Fruit fly (Drosophila melanogaster) Kc167 (cell line): ENCODE measurements around the gene CG13049.

Experiments used
- Myc ChIP-seq: fragments of >200 bp; optimal IDR thresholded peaks from 2 replicates; lab custom pipeline; 2017; ENCODE audit warnings: missing external identifiers
- Sin3A ChIP-seq: fragments of >200 bp; optimal IDR thresholded peaks from 2 replicates; lab custom pipeline; 2018; ENCODE audit warnings: missing external identifiers
- h ChIP-seq: fragments of >200 bp; optimal IDR thresholded peaks from 3 replicates; lab custom pipeline; 2018; ENCODE audit warnings: missing external identifiers
- insv ChIP-seq: fragments of >200 bp; optimal IDR thresholded peaks from 3 replicates; lab custom pipeline; 2018; ENCODE audit warnings: missing external identifiers
- psq ChIP-seq: fragments of >200 bp; optimal IDR thresholded peaks from 2 replicates; lab custom pipeline; 2017; ENCODE audit warnings: missing external identifiers
- ttk ChIP-seq: sonication (Bioruptor generic); optimal IDR thresholded peaks from 2 replicates; lab custom pipeline; 2017; ENCODE audit warnings: missing external identifiers

CG13049 gene

DNA sequence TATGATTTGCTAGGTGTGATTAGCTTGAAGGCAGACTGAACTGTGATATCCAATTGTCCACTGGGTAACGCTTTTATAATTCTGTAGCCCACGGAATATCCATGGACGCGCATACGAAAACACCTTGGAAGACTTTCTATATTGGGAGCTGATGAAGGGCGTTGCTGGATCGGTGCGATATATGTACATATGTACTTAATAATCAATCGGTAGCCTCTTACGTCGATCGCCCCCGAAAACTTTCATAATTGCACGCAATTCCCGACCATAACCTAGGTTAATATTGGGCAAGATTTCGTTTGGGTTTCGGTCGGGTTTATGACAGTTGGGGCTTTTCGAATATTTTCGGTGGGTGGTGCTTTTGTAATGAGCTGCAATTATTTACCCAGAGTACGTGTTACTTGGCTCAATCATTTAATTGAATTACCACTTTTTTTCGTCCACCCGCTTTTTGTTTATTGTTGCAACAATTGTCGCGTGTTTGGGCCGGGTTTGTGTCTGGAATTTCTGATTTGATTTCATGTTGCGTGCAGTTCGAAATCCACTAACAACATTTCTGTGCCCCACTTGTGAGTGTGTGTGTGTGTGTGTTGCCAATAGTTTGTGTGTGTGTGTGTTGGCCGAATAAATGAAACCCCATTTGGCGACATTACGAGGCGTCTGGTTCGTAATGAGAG lies at the start of gene CG13049:
Gene CG13049 (minus strand): TSS at position 51 of the 677 bp plus-strand sequence.
- no peak for TF ChIP-seq h (lab: Kevin White, UChicago)
- no peak for TF ChIP-seq ttk (lab: Kevin White, UChicago)
- TF ChIP-seq Sin3A (lab: Kevin White, UChicago): no peak
- no peak for TF ChIP-seq Myc (lab: Kevin White, UChicago)
- TF ChIP-seq insv (lab: Kevin White, UChicago): no peak
- no peak for TF ChIP-seq psq (lab: Kevin White, UChicago)

DNA sequence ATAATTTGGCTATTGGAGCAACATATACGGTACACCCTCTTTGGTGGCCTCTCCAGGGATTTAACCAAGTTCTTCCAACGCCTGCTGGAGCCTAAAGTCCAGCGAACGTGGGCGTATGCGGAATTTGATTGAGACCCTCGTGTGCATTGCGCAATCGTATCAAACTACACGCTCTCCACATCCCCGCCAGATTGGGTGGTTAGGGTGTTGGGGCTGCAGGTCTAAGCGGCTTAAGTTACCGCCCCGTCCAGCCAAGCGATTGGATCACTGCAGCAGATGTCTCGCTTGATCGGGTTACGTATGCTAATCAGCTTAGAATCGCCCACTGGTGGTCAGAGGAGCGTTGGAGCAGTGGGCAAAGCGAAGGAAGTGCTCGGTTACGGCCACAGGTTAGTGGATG lies 49.0 kb upstream of the CG13049 start, which contains the start of gene CG33060:
Gene CG33060 (plus strand): TSS at position 301 of the 400 bp plus-strand sequence.
- TF ChIP-seq psq (lab: Kevin White, UChicago): no peak
- no peak for TF ChIP-seq insv (lab: Kevin White, UChicago)
- no peak for TF ChIP-seq h (lab: Kevin White, UChicago)
- no peak for TF ChIP-seq Myc (lab: Kevin White, UChicago)
- TF ChIP-seq Sin3A (lab: Kevin White, UChicago): no peak

DNA sequence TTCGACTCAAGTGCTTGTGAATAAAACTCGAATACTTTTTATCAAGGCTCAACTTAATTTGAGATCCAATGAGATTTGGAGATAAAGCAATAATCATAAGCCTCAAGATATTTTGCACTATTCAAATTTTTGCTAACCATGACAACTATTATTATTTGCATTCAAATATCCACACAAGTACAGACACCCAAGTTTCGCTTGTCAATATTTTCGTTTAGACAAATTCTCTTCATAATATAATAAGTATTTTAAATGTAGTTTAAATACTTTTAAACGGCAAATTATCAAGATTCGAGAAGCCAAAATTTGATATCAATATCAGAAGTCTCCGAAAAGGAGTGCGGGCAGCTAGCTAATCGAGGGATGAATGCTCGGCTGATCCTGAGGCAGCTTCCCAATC lies 47.8 kb upstream of the CG13049 start, which contains the start of gene CG33061:
Gene CG33061 (plus strand): TSS at position 301 of the 400 bp plus-strand sequence.
- TF ChIP-seq Myc (lab: Kevin White, UChicago): no peak
- TF ChIP-seq Sin3A (lab: Kevin White, UChicago): no peak
- no peak for TF ChIP-seq psq (lab: Kevin White, UChicago)
- no peak for TF ChIP-seq ttk (lab: Kevin White, UChicago)
- TF ChIP-seq h (lab: Kevin White, UChicago): no peak
- no peak for TF ChIP-seq insv (lab: Kevin White, UChicago)

DNA sequence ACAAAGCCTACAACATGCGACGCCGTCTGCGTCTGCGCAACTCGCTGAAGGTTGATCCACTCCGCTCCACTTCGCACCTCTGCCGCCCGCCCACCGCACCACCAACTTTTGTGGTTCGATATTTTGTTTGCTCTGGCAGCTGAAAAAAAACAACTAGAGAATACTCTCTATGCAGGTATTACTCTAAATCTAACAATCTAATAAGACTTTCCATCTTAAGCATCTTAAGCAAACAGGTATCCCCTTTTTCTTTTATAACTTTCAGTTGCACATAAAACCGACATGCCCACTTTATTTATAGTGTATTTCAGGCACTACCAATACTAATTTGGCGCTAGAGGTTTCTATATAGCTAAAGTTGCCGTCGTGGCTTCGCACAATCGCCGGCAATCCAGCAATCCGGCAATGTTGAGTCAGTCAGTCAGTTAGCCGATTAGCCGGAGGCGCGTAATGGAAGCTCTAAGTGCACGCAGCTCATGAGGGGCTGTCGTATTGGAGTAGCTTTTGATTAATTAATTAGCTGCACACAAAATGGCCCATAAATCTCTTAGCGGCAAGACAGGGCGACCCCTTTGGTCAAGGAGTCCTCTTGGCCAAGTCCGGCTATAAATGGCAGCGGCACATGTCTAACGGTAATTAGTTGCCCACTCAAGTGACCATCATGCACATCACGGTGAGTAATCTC lies 46.6 kb upstream of the CG13049 start, which contains the start of gene CG13058:
Gene CG13058 (plus strand): TSS at position 635 of the 685 bp plus-strand sequence.
- TF ChIP-seq h (lab: Kevin White, UChicago): no peak
- no peak for TF ChIP-seq insv (lab: Kevin White, UChicago)
- TF ChIP-seq Sin3A (lab: Kevin White, UChicago): no peak
- no peak for TF ChIP-seq Myc (lab: Kevin White, UChicago)
- TF ChIP-seq ttk (lab: Kevin White, UChicago): no peak
- no peak for TF ChIP-seq psq (lab: Kevin White, UChicago)

DNA sequence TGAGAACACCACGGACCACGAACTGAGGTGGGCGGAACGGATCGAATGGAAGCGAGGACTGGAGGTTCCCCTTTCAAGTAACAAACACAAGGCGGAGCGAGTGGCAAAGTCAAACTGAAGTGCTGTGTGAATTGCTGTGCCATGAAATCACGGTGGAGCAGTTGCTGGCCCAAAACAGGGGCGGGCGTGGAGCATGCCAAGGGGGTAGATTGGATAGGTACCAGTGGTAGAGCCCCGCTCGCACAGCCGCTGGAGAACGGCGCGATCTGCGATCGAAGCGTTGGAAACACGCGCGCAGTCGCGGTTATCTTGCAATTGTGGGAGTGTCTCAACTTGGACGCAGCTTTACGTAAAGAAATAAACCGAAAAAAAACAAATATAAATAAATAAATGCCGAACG lies 46.0 kb upstream of the CG13049 start, which contains the start of gene CG13038:
Gene CG13038 (minus strand): TSS at position 118 of the 400 bp plus-strand sequence.
- TF ChIP-seq Sin3A (lab: Kevin White, UChicago) (no peak), insv (lab: Kevin White, UChicago) (no peak), psq (lab: Kevin White, UChicago) (no peak), h (lab: Kevin White, UChicago) (no peak), Myc (lab: Kevin White, UChicago) (no peak), ttk (lab: Kevin White, UChicago) (no peak)

DNA sequence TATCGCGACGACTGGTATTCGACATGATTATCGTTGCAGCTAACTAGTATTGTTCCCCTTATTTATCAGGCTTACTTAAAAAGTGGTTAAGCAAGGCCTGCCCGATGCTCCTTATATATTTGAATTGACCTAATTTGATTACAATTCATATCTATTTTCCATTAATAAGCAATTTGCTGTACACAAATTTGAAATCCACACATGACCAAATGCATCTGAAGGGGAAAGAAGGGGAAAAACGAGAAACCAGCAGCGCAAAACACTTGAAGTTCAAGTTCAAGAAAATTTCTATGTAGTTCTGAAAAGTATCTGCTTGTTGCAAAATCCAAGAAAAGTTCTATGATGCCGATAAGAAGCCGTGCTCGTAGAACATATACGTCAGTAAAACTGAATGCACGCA lies 44.9 kb upstream of the CG13049 start, which contains the start of the genes CG13040 and CG13039:
Gene CG13040 (minus strand): TSS at position 101 of the 400 bp plus-strand sequence.
Gene CG13039 (minus strand): TSS at position 106 of the 400 bp plus-strand sequence.
- TF ChIP-seq ttk (lab: Kevin White, UChicago): no peak
- TF ChIP-seq psq (lab: Kevin White, UChicago): no peak
- TF ChIP-seq insv (lab: Kevin White, UChicago): no peak
- TF ChIP-seq Myc (lab: Kevin White, UChicago): no peak
- no peak for TF ChIP-seq Sin3A (lab: Kevin White, UChicago)
- TF ChIP-seq h (lab: Kevin White, UChicago): no peak

DNA sequence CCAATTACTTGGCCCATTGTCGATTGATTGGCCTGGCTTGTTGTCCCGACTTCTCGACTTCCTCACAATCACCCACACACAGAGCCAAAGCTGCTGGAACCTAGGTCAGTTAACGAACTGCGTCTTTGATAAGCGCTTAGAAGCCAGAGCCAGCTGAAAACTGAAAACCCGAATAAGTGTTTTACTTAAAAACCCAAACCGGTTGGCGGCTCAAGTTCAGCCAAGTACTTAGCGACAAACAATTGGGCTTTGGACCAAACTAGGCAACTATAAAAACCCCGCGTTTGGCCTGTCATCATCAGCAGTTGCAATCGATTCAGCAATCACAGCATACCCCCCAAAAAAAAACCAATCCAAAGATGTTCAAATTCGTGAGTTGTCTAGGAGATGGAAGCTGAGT lies 41.6 kb upstream of the CG13049 start, which contains the start of gene CG13059:
Gene CG13059 (plus strand): TSS at position 301 of the 400 bp plus-strand sequence.
- TF ChIP-seq psq (lab: Kevin White, UChicago): no peak
- no peak for TF ChIP-seq Sin3A (lab: Kevin White, UChicago)
- TF ChIP-seq h (lab: Kevin White, UChicago): no peak

DNA sequence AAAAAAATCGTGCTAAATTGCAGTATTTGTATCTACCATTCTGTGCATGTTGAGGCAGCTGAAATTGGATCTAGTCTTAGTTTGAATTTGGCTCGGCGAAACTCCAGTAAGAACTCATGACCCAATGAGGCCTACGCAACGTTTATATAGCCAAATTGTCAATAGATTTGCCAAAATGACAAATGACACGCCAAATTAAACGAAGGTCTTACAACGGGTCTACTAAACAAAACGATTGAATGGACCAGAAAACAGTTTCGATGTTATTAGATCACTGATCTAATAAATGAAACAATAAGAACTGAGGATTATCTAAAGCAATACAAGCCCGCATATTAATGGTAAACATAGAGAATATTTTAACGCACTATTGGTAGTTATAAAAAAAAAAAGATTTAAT lies 39.4 kb upstream of the CG13049 start, which contains the start of gene CG42718:
Gene CG42718 (minus strand): TSS at position 101 of the 400 bp plus-strand sequence.
- TF ChIP-seq Sin3A (lab: Kevin White, UChicago): no peak
- no peak for TF ChIP-seq insv (lab: Kevin White, UChicago)

DNA sequence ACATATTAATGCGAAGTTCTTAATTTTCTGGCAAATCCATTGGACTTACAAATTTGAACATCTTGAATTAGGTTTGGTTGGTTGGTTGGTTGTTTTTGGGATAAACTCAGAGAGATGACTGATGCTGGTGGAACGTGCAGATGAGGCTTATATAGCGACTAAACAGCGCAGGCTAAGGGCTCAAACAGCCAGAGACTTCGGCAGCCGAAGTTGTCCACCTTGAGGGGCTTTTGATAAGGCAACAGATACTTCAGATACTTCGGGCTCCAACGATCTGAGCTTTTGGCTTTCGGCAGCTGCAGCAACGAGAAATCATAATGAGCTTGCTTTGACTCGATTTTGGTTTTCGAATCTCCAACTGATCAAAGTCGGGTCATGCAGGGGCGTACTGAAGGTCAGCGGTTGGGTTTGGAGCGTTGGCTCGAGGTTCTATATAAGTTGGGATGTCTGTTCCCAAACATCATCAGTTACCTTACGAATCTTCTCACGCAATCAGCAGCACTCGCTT lies 37.7 kb upstream of the CG13049 start, which contains the start of the genes CG13041 and CG13060:
Gene CG13041 (minus strand): TSS at position 128 of the 508 bp plus-strand sequence.
Gene CG13060 (plus strand): TSS at position 458 of the 508 bp plus-strand sequence.
- TF ChIP-seq Myc (lab: Kevin White, UChicago) (no peak), Sin3A (lab: Kevin White, UChicago) (no peak), h (lab: Kevin White, UChicago) (no peak), ttk (lab: Kevin White, UChicago) (no peak), insv (lab: Kevin White, UChicago) (no peak), psq (lab: Kevin White, UChicago) (no peak)

DNA sequence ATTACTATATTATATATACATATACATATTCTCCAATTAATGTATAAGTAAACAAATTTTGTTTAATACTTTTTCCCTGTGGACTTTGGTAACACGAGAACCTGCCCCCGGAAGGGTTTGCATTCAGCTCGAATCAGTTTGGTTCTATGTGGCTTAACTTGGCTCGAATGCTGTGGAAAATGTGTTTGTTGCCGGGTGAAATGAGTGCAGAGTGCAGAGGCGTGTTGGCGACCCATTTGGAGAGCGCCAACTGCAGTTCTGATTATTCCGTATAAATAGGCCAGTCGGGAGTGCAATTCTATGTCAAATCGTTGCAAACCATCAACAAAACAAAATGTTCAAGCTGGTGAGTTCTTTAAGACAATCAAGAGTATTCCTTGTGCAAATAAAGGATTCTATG lies 36.0 kb upstream of the CG13049 start, which contains the start of gene Nplp3:
Gene Nplp3 (plus strand): TSS at position 301 of the 400 bp plus-strand sequence.
- TF ChIP-seq ttk (lab: Kevin White, UChicago): no peak
- no peak for TF ChIP-seq psq (lab: Kevin White, UChicago)
- no peak for TF ChIP-seq Sin3A (lab: Kevin White, UChicago)
- no peak for TF ChIP-seq h (lab: Kevin White, UChicago)
- no peak for TF ChIP-seq insv (lab: Kevin White, UChicago)
- TF ChIP-seq Myc (lab: Kevin White, UChicago): no peak
